Worm (Caenorhabditis elegans): Measurements from ENCODE around the gene ceh-54.

DNA sequence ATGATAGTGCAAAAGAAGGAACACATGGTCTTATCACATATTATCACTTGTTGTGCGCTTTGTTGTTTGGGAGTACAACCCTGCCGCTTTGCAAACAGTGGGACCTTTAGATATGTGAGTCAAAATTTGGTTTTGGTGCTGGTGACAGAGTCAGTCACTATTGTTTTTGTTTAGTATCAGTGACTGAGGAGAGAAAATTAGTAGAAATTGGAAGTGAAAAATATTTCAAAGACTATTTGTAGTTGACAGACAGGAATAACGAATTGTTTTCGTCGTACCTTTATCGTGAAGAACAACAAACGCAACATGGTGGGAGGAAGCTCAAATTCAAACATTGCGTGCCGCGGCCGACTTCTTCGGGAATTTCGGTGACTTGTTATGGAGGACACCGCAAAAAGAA, 22.5 kb upstream of the ceh-54 start, which contains the start of gene lrch-1:
- no peak for TF ChIP-seq lin-39 (tag; optimal IDR thresholded peaks at IDR 0.05)
- TF ChIP-seq nhr-11 (tag; optimal IDR thresholded peaks at IDR 0.05), result no peak
- TF ChIP-seq egl-27 (tag; optimal IDR thresholded peaks at IDR 0.05), result no peak
- TF ChIP-seq R02D3.7 (tag; optimal IDR thresholded peaks at IDR 0.05), result no peak
- TF ChIP-seq lin-13 (GFP tag; optimal IDR thresholded peaks at IDR 0.05), result no peak
- no peak for TF ChIP-seq nhr-77 (tag; optimal IDR thresholded peaks at IDR 0.05)

All from whole organism, L2 larva.